Worm (Caenorhabditis elegans): ENCODE results near the gene ikke-1.

Gene ikke-1

ce11 chrIII:9091392-9092291, 41.1 kb upstream of the ikke-1 start, which contains the start of gene glp-1 (continued):
- TF ChIP-seq bed-1 (GFP tag; IDR thresholded peaks at IDR 0.05) (no peak), efl-1 (GFP tag; optimal IDR thresholded peaks at IDR 0.05) (peak; percentile 91), dpl-1 (GFP tag; optimal IDR thresholded peaks at IDR 0.05) (peak; percentile 65), B0019.2 (GFP tag; conservative IDR thresholded peaks at IDR 0.05) (no peak), nhr-90 (tag; optimal IDR thresholded peaks at IDR 0.05) (no peak), mxl-1 (tag; optimal IDR thresholded peaks at IDR 0.05) (no peak), B0261.1 (tag; optimal IDR thresholded peaks at IDR 0.05) (no peak), attf-5 (GFP tag; optimal IDR thresholded peaks at IDR 0.05) (no peak), ama-1 (optimal IDR thresholded peaks at IDR 0.05) (no peak), ama-1 (GFP tag; optimal IDR thresholded peaks at IDR 0.05) (no peak), xnd-1 (tag; optimal IDR thresholded peaks at IDR 0.05) (peak; percentile 30), Y53G8AR.9 (GFP tag; conservative IDR thresholded peaks at IDR 0.05) (no peak), T07F8.4 (tag; optimal IDR thresholded peaks at IDR 0.05) (no peak), bed-2 (GFP tag; IDR thresholded peaks at IDR 0.05) (no peak), C06A6.2 (GFP tag; conservative IDR thresholded peaks at IDR 0.05) (no peak), F49E8.2 (tag; optimal IDR thresholded peaks at IDR 0.05; ENCODE audit: insufficient read depth) (no peak), madf-6 (GFP tag; IDR thresholded peaks at IDR 0.05) (peak; percentile 80; the same call in 1 of the 2 replicates), ceh-27 (GFP tag; optimal IDR thresholded peaks at IDR 0.05) (no peak), hrde-1 (tag; optimal IDR thresholded peaks at IDR 0.05; ENCODE audit: borderline replicate concordance) (no peak), lag-1 (GFP tag; IDR thresholded peaks at IDR 0.05) (no peak), K12H6.12 (tag; optimal IDR thresholded peaks at IDR 0.05) (no peak), F57A8.1 (GFP tag; optimal IDR thresholded peaks at IDR 0.05) (no peak), him-1 (tag; optimal IDR thresholded peaks at IDR 0.05) (no peak), egl-18 (GFP tag; IDR thresholded peaks at IDR 0.05) (no peak), lsy-27 (tag; optimal IDR thresholded peaks at IDR 0.05; ENCODE audit: borderline replicate concordance, insufficient read depth) (no peak), F39B2.1 (GFP tag; IDR thresholded peaks at IDR 0.05) (no peak), lin-54 (GFP tag; optimal IDR thresholded peaks at IDR 0.05) (peak; percentile 31), cebp-2 (GFP tag; IDR thresholded peaks at IDR 0.05) (no peak), snpc-1.3 (tag; optimal IDR thresholded peaks at IDR 0.05; ENCODE audit: insufficient read depth) (no peak), madf-3 (GFP tag; IDR thresholded peaks at IDR 0.05) (no peak), ztf-22 (GFP tag; optimal IDR thresholded peaks at IDR 0.05) (no peak), nhr-27 (tag; optimal IDR thresholded peaks at IDR 0.05) (no peak), ztf-26 (tag; optimal IDR thresholded peaks at IDR 0.05) (no peak), mes-4 (tag; optimal IDR thresholded peaks at IDR 0.05) (no peak), madf-8 (GFP tag; conservative IDR thresholded peaks at IDR 0.05) (peak; percentile 66), Y79H2A.3 (GFP tag; conservative IDR thresholded peaks at IDR 0.05) (no peak), ztf-6 (GFP tag; IDR thresholded peaks at IDR 0.05) (no peak), ceh-40 (GFP tag; IDR thresholded peaks at IDR 0.05) (no peak), T26A5.8 (tag; optimal IDR thresholded peaks at IDR 0.05) (no peak), hsf-1 (GFP tag; IDR thresholded peaks at IDR 0.05) (no peak), nhr-179 (tag; optimal IDR thresholded peaks at IDR 0.05) (no peak), aptf-3 (GFP tag; IDR thresholded peaks at IDR 0.05) (no peak), lir-1 (GFP tag; conservative IDR thresholded peaks at IDR 0.05) (no peak), F10E7.11 (tag; optimal IDR thresholded peaks at IDR 0.05) (no peak), tbx-9 (tag; optimal IDR thresholded peaks at IDR 0.05; ENCODE audit: borderline replicate concordance) (no peak), nfyb-1 (GFP tag; IDR thresholded peaks at IDR 0.05) (no peak), hmg-1.2 (GFP tag; IDR thresholded peaks at IDR 0.05) (peak; percentile 5; the same call in 1 of the 2 replicates), mel-28 (tag; optimal IDR thresholded peaks at IDR 0.05; ENCODE audit: borderline replicate concordance) (no peak)
